Fruit fly (Drosophila melanogaster) whole organism, prepupa: ENCODE results near the gene CG14219.

Experiments used
- CG11762 ChIP-seq: fragments of 200-800 bp; sonication (Bioruptor generic); optimal IDR thresholded peaks from 3 replicates; lab custom pipeline; 2016; ENCODE audit warnings: missing biosample characterization, missing genetic modification characterization; ENCODE audit not compliant: insufficient read depth
- CG15336 ChIP-seq: fragments of 200-800 bp; sonication (Bioruptor generic); IDR thresholded peaks from 2 replicates; pipeline ENCODE4 v1.3.6; 2022; ENCODE audit warnings: missing biosample characterization, missing genetic modification characterization
- CG31627 ChIP-seq: fragments of 200-800 bp; sonication (Bioruptor generic); optimal IDR thresholded peaks from 3 replicates; lab custom pipeline; 2016; ENCODE audit warnings: missing biosample characterization, missing genetic modification characterization
- CG32006 ChIP-seq: fragments of 200-800 bp; sonication (Bioruptor generic); optimal IDR thresholded peaks from 3 replicates; lab custom pipeline; 2017; ENCODE audit warnings: missing biosample characterization, mild to moderate bottlenecking, missing genetic modification characterization
- CG34406 ChIP-seq: fragments of 200-800 bp; sonication (Bioruptor generic); optimal IDR thresholded peaks from 3 replicates; lab custom pipeline; 2016; ENCODE audit warnings: missing biosample characterization, missing genetic modification characterization
- CG3919 ChIP-seq: fragments of 200-800 bp; sonication (Bioruptor generic); optimal IDR thresholded peaks from 3 replicates; lab custom pipeline; 2016; ENCODE audit warnings: missing biosample characterization, missing genetic modification characterization
- CG6163 ChIP-seq: fragments of 200-800 bp; sonication (Bioruptor generic); IDR thresholded peaks from 3 replicates; pipeline ENCODE4 v1.3.6; 2022; ENCODE audit warnings: missing biosample characterization, missing genetic modification characterization
- CG6276 ChIP-seq: fragments of 200-800 bp; sonication (Bioruptor generic); optimal IDR thresholded peaks from 2 replicates; lab custom pipeline; 2017; ENCODE audit warnings: missing biosample characterization, mild to moderate bottlenecking, missing genetic modification characterization
- CG6808 ChIP-seq: fragments of 200-800 bp; sonication (Bioruptor generic); optimal IDR thresholded peaks from 3 replicates; lab custom pipeline; 2017; ENCODE audit warnings: missing biosample characterization, missing genetic modification characterization, mild to moderate bottlenecking, moderate library complexity, missing genetic modification reagents
- CG8119 ChIP-seq: fragments of 200-800 bp; sonication (Bioruptor generic); IDR thresholded peaks from 3 replicates; pipeline ENCODE4 v1.3.6; 2022; ENCODE audit warnings: missing biosample characterization, missing genetic modification characterization
- CG8319 ChIP-seq: fragments of 200-800 bp; sonication (Bioruptor generic); optimal IDR thresholded peaks from 3 replicates; lab custom pipeline; 2016; ENCODE audit warnings: missing biosample characterization, missing genetic modification characterization
- CG8632 ChIP-seq: fragments of 200-800 bp; sonication (Bioruptor generic); optimal IDR thresholded peaks from 3 replicates; lab custom pipeline; 2016; ENCODE audit warnings: missing biosample characterization, missing genetic modification characterization
- CG9139 ChIP-seq: fragments of 200-800 bp; sonication (Bioruptor generic); optimal IDR thresholded peaks from 3 replicates; lab custom pipeline; 2017; ENCODE audit warnings: missing biosample characterization, mild to moderate bottlenecking, missing genetic modification characterization
- Eip75B ChIP-seq: fragments of 200-800 bp; sonication (Bioruptor generic); optimal IDR thresholded peaks from 3 replicates; lab custom pipeline; 2016; ENCODE audit warnings: missing biosample characterization, missing genetic modification characterization
- Eip78C ChIP-seq: fragments of 200-800 bp; sonication (Bioruptor generic); peaks from one replicate; lab custom pipeline; 2016; ENCODE audit warnings: missing biosample characterization, missing genetic modification characterization
- Eip93F ChIP-seq: fragments of 200-800 bp; sonication (Bioruptor generic); optimal IDR thresholded peaks from 2 replicates; lab custom pipeline; 2016; ENCODE audit warnings: missing biosample characterization, mild to moderate bottlenecking, missing genetic modification characterization
- Ets21C ChIP-seq: fragments of 200-800 bp; sonication (Bioruptor generic); optimal IDR thresholded peaks from 3 replicates; lab custom pipeline; 2016; ENCODE audit warnings: missing biosample characterization, missing genetic modification characterization
- Ets96B ChIP-seq: fragments of 200-800 bp; optimal IDR thresholded peaks from 2 replicates; lab custom pipeline; 2019; ENCODE audit warnings: missing biosample characterization, mild to moderate bottlenecking, missing genetic modification characterization, moderate library complexity
- Gug ChIP-seq: fragments of 200-800 bp; sonication (Bioruptor generic); IDR thresholded peaks from 2 replicates; pipeline ENCODE4 v1.3.6; 2022; ENCODE audit warnings: missing biosample characterization, missing genetic modification characterization
- Hr38 ChIP-seq: sonication (Bioruptor generic); optimal IDR thresholded peaks from 2 replicates; lab custom pipeline; 2016; ENCODE audit warnings: missing biosample characterization, missing genetic modification characterization
- Hr39 ChIP-seq: fragments of 200-800 bp; sonication (Bioruptor generic); optimal IDR thresholded peaks from 2 replicates; lab custom pipeline; 2016; ENCODE audit warnings: missing biosample characterization, missing genetic modification characterization
- Lpt ChIP-seq: fragments of 200-800 bp; sonication (Bioruptor generic); optimal IDR thresholded peaks from 3 replicates; lab custom pipeline; 2016; ENCODE audit warnings: missing biosample characterization, missing genetic modification characterization
- Met ChIP-seq: fragments of 200-800 bp; sonication (Bioruptor generic); optimal IDR thresholded peaks from 3 replicates; lab custom pipeline; 2016; ENCODE audit warnings: missing biosample characterization, missing genetic modification characterization
- Smox ChIP-seq: fragments of 200-800 bp; sonication (Bioruptor generic); optimal IDR thresholded peaks from 3 replicates; lab custom pipeline; 2016; ENCODE audit warnings: missing biosample characterization, missing genetic modification characterization
- Sox14 ChIP-seq: fragments of 200-800 bp; sonication (Bioruptor generic); optimal IDR thresholded peaks from 3 replicates; lab custom pipeline; 2016; ENCODE audit warnings: missing biosample characterization, missing genetic modification characterization
- acj6 ChIP-seq: fragments of 200-800 bp; sonication (Bioruptor generic); optimal IDR thresholded peaks from 3 replicates; lab custom pipeline; 2016; ENCODE audit warnings: missing biosample characterization, missing genetic modification characterization
- cyc ChIP-seq: fragments of 200-800 bp; sonication (Bioruptor generic); optimal IDR thresholded peaks from 3 replicates; lab custom pipeline; 2016; ENCODE audit warnings: missing biosample characterization, missing genetic modification characterization
- dac ChIP-seq: fragments of 200-800 bp; sonication (Bioruptor generic); optimal IDR thresholded peaks from 2 replicates; lab custom pipeline; 2017; ENCODE audit warnings: missing biosample characterization, mild to moderate bottlenecking, missing genetic modification characterization
- dsx ChIP-seq: fragments of 200-800 bp; optimal IDR thresholded peaks from 3 replicates; lab custom pipeline; 2019; ENCODE audit warnings: missing biosample characterization, mild to moderate bottlenecking, missing genetic modification characterization, moderate library complexity; ENCODE audit not compliant: poor library complexity, severe bottlenecking
- eg ChIP-seq: fragments of 200-800 bp; sonication (Bioruptor generic); IDR thresholded peaks from 3 replicates; pipeline ENCODE4 v1.3.6; 2022; ENCODE audit warnings: missing biosample characterization, missing genetic modification characterization
- esn ChIP-seq: fragments of 200-800 bp; sonication (Bioruptor generic); optimal IDR thresholded peaks from 2 replicates; lab custom pipeline; 2016; ENCODE audit warnings: missing biosample characterization, mild to moderate bottlenecking, missing genetic modification characterization, moderate library complexity
- fd59A ChIP-seq: fragments of 200-800 bp; sonication (Bioruptor generic); optimal IDR thresholded peaks from 2 replicates; lab custom pipeline; 2017; ENCODE audit warnings: missing biosample characterization, mild to moderate bottlenecking, missing genetic modification characterization, missing genetic modification reagents
- fkh ChIP-seq: fragments of 200-800 bp; sonication (Bioruptor generic); optimal IDR thresholded peaks from 3 replicates; lab custom pipeline; 2017; ENCODE audit warnings: missing biosample characterization, mild to moderate bottlenecking, missing genetic modification characterization, moderate library complexity
- lz ChIP-seq: fragments of 200-800 bp; sonication (Bioruptor generic); optimal IDR thresholded peaks from 3 replicates; lab custom pipeline; 2016; ENCODE audit warnings: missing biosample characterization, missing genetic modification characterization
- pdm3 ChIP-seq: fragments of 200-800 bp; sonication (Bioruptor generic); optimal IDR thresholded peaks from 3 replicates; lab custom pipeline; 2016; ENCODE audit warnings: missing biosample characterization, missing genetic modification characterization
- svp ChIP-seq: fragments of 200-800 bp; sonication (Bioruptor generic); peaks from one replicate; lab custom pipeline; 2016; ENCODE audit warnings: missing biosample characterization, missing genetic modification characterization
- topi ChIP-seq: fragments of 200-800 bp; sonication (Bioruptor generic); optimal IDR thresholded peaks from 3 replicates; lab custom pipeline; 2016; ENCODE audit warnings: missing biosample characterization, missing genetic modification characterization

The CG14219 gene

DNA sequence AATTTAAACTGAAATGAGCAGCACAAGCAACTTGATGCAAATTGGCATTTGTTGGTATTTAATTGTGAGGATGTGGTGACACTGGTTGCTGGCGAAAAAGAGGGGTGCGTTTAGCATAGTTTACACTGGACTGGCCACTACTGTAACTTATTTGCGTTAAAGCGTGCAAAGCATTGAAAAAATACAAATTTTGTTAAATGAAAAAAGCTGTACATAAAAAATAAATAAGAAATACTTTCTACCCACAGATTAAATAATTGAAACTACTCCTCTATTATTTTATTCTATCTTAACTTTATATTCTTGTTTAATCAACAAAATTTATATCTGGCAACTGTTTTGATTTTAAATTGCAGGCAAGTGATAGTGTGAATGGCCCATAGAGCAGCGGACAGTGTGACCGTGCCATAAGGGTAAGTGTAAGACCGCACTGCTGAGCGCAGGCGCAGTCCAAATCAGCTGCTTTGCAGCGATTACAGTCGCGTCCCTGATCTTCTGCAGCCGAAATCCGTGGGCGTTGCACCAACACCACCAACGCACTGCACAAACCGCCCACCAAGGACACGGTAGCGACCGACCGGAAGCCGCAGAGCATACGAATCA lies 24.2 kb downstream of the CG14219 start, which contains the start of the genes Grip84 and car (continued):
- TF ChIP-seq Hr39 (peak; percentile 53), dac (GFP tag; lab: Kevin White, UChicago) (peak; percentile 41), CG9139 (no peak), CG6163 (GFP tag; lab: Robert Waterston, UW) (0 out of 3 replicates have a peak, but pooled peaks have one; percentile 48), CG8319 (no peak), CG15336 (no peak; the same call in 1 of the 2 replicates), topi (GFP tag; lab: Kevin White, UChicago) (no peak), CG34406 (peak; percentile 27)

- TF ChIP-seq Lpt: no peak
- TF ChIP-seq CG6276: no peak
Observed at dm6 chrX:19549570-19549969, 40.4 kb downstream of the CG14219 start.

DNA sequence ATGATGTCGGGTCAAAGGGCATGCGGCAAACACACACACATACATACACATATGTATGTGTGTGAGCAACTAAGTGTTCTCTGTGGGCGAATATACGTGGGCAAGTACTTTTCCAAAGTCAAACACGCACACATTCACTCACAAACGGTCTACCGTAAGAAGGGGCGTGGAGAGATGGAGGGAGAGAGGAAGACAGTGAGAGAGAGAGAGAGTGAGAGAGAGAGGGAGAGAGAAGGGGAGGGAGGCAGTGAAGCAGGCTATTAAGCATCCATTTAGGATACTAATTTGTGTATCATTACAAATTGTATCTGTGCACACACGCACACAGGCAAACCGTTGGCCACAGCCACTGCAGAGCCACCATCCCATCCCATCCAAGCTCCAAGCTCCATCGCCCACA lies 41.5 kb downstream of the CG14219 start:
- TF ChIP-seq svp (GFP tag; lab: Kevin White, UChicago) (no peak), CG8119 (GFP tag; lab: Robert Waterston, UW) (no peak), Eip75B (no peak), Eip78C (GFP tag; lab: Kevin White, UChicago) (no peak), Hr38 (no peak)

dm6 chrX:19547382-19547781 lies 42.6 kb downstream of the CG14219 start, which contains the start of gene CG32532:
CG32532 (minus strand) TSS chrX:19547482.
- no peak for TF ChIP-seq Eip93F
- TF ChIP-seq CG32006 (GFP tag; lab: Kevin White, UChicago): no peak
- no peak for TF ChIP-seq CG6808 (GFP tag; lab: Kevin White, UChicago)
- no peak for TF ChIP-seq fd59A
- TF ChIP-seq CG11762 (GFP tag; lab: Kevin White, UChicago): no peak
- no peak for TF ChIP-seq CG8319
- no peak for TF ChIP-seq CG8632
- no peak for TF ChIP-seq Smox (GFP tag; lab: Kevin White, UChicago)
- TF ChIP-seq fkh (GFP tag; lab: Kevin White, UChicago): no peak
- no peak for TF ChIP-seq Lpt
- TF ChIP-seq lz (GFP tag; lab: Kevin White, UChicago): no peak
- no peak for TF ChIP-seq cyc (GFP tag; lab: Kevin White, UChicago)
- TF ChIP-seq acj6 (GFP tag; lab: Kevin White, UChicago): no peak
- TF ChIP-seq CG31627 (GFP tag; lab: Kevin White, UChicago): no peak
- TF ChIP-seq Hr38: no peak
- TF ChIP-seq CG3919 (GFP tag; lab: Kevin White, UChicago): no peak
- TF ChIP-seq Ets21C (GFP tag; lab: Kevin White, UChicago): no peak
- no peak for TF ChIP-seq dsx (GFP tag; lab: Kevin White, UChicago)
- TF ChIP-seq, all 60 proteins: peak for 0

- TF ChIP-seq eg (no peak), svp (GFP tag; lab: Kevin White, UChicago) (no peak), Sox14 (GFP tag; lab: Kevin White, UChicago) (no peak), Gug (GFP tag; lab: Robert Waterston, UW) (no peak), CG32006 (GFP tag; lab: Kevin White, UChicago) (no peak), pdm3 (no peak), esn (GFP tag; lab: Kevin White, UChicago) (no peak), CG8119 (GFP tag; lab: Robert Waterston, UW) (no peak), CG6276 (no peak), Lpt (no peak), Eip93F (no peak), Met (GFP tag; lab: Kevin White, UChicago) (no peak), Hr39 (no peak), Ets96B (tag; lab: Kevin White, UChicago) (no peak)
Observed at dm6 chrX:19546658-19547038, 43.3 kb downstream of the CG14219 start.
